Worm (Caenorhabditis elegans): Measurements from ENCODE around the gene F46E10.2.

- TF ChIP-seq flt-1 (GFP tag; IDR thresholded peaks at IDR 0.05) (no peak), med-1 (GFP tag; optimal IDR thresholded peaks at IDR 0.05; ENCODE audit: insufficient read depth) (no peak), tab-1 (GFP tag; IDR thresholded peaks at IDR 0.05) (no peak), ztf-23 (GFP tag; IDR thresholded peaks at IDR 0.05) (no peak), ztf-29 (GFP tag; IDR thresholded peaks at IDR 0.05) (no peak), klf-2 (GFP tag; conservative IDR thresholded peaks at IDR 0.05) (no peak)
Measured at ce11 chrV:6471208-6471607, 49.0 kb upstream of the F46E10.2 start.

Data from whole organism, midembryonic.